Fruit fly (Drosophila melanogaster): ENCODE data around the gene Dpck.

dm6 chr3R:7129280-7130069 is 47.5 kb downstream of the Dpck start, which contains the start of gene CG31248:
- TF ChIP-seq Myc (optimal IDR thresholded peaks at IDR 0.05) (no peak), insv (optimal IDR thresholded peaks at IDR 0.05) (no peak)

Measured in Kc167 (cell line).